Worm (Caenorhabditis elegans) whole organism, L1 larva: ENCODE results near the gene ppk-3.

Experiments used
- lsy-2 ChIP-seq, 2 experiments: fragments of 150-350 bp; optimal IDR thresholded peaks; 2 replicates each; lab custom pipeline; 2014; ENCODE audit warnings: missing biosample characterization in 2 of 2, missing genetic modification characterization in 2 of 2
- mep-1 ChIP-seq: fragments of 150-350 bp; optimal IDR thresholded peaks from 2 replicates; lab custom pipeline; 2014; ENCODE audit warnings: missing biosample characterization, missing genetic modification characterization
- nhr-12 ChIP-seq: sonication (generic microtip); optimal IDR thresholded peaks from 2 replicates; lab custom pipeline; 2017; ENCODE audit warnings: missing biosample characterization, missing genetic modification characterization
- nhr-76 ChIP-seq: sonication (generic microtip); optimal IDR thresholded peaks from 2 replicates; lab custom pipeline; 2017; ENCODE audit warnings: missing biosample characterization, missing genetic modification characterization
- skn-1 ChIP-seq: fragments of 150-350 bp; optimal IDR thresholded peaks from 2 replicates; lab custom pipeline; 2014; ENCODE audit warnings: missing biosample characterization, missing genetic modification characterization
- snpc-4 ChIP-seq: fragments of 150-350 bp; optimal IDR thresholded peaks from 2 replicates; lab custom pipeline; 2014; ENCODE audit warnings: missing biosample characterization, missing genetic modification characterization
- unc-86 ChIP-seq: sonication (generic microtip); optimal IDR thresholded peaks from 2 replicates; lab custom pipeline; 2016; ENCODE audit warnings: missing genetic modification characterization, missing compliant biosample characterization
- xbp-1 ChIP-seq: sonication (generic microtip); optimal IDR thresholded peaks from 2 replicates; lab custom pipeline; 2016; ENCODE audit warnings: missing genetic modification characterization, missing compliant biosample characterization
- ztf-11 ChIP-seq, 2 experiments: sonication (generic microtip); optimal IDR thresholded peaks; 2 replicates each; lab custom pipeline; 2016 to 2017; ENCODE audit warnings: missing genetic modification characterization in 2 of 2, missing biosample characterization in 1 of 2, missing compliant biosample characterization in 1 of 2

- TF ChIP-seq snpc-4 (tag; lab: Kevin White, UChicago) = no peak
- TF ChIP-seq nhr-12 (tag; lab: Kevin White, UChicago) = no peak
- TF ChIP-seq ztf-11 (tag; optimal IDR thresholded peaks at IDR 0.05; lab: Kevin White, UChicago) = no peak
- TF ChIP-seq skn-1 (tag; lab: Kevin White, UChicago) = no peak
- no peak for TF ChIP-seq xbp-1
- TF ChIP-seq lsy-2 (tag; optimal IDR thresholded peaks at IDR 0.05; lab: Kevin White, UChicago) = no peak
- TF ChIP-seq mep-1 (tag; lab: Kevin White, UChicago) = no peak
- no peak for TF ChIP-seq nhr-76 (tag; lab: Kevin White, UChicago)
- no peak for TF ChIP-seq unc-86 (tag; lab: Kevin White, UChicago)
Measured at ce11 chrX:13003092-13003491, 27.6 kb upstream of the ppk-3 start.
